Worm (Caenorhabditis elegans) whole organism, young adult: ENCODE data around the gene cyp-14A4.

ENCODE experiments used
- B0019.2 ChIP-seq: fragments of 200-800 bp; sonication (Bioruptor generic); conservative IDR thresholded peaks from 2 replicates; pipeline ENCODE4 v1.3.6; 2022; ENCODE audit warnings: missing genetic modification reagents, missing genetic modification characterization, missing compliant biosample characterization
- B0035.1 ChIP-seq: sonication (generic microtip); optimal IDR thresholded peaks from 2 replicates; lab custom pipeline; 2016; ENCODE audit warnings: missing genetic modification characterization, mild to moderate bottlenecking, missing compliant biosample characterization, missing genotype, missing genetic modification reagents
- B0336.3 ChIP-seq: fragments of 200-800 bp; sonication (Bioruptor generic); IDR thresholded peaks from 2 replicates; pipeline ENCODE4 v1.3.6; 2022; ENCODE audit warnings: missing genetic modification characterization, missing compliant biosample characterization
- C06A6.2 ChIP-seq: fragments of 200-800 bp; sonication (Bioruptor generic); conservative IDR thresholded peaks from 2 replicates; pipeline ENCODE4 v1.3.6; 2022; ENCODE audit warnings: missing genetic modification characterization, missing compliant biosample characterization
- C17E4.6 ChIP-seq: fragments of 200-800 bp; sonication (Bioruptor generic); IDR thresholded peaks from 2 replicates; pipeline ENCODE4 v1.3.6; 2022; ENCODE audit warnings: missing genetic modification reagents, missing genetic modification characterization, missing compliant biosample characterization
- F33H1.4 ChIP-seq: fragments of 200-800 bp; sonication (Bioruptor generic); IDR thresholded peaks from 2 replicates; pipeline ENCODE4 v1.3.6; 2022; ENCODE audit warnings: missing genetic modification reagents, missing genetic modification characterization, missing compliant biosample characterization
- F37B4.10 ChIP-seq: fragments of 200-800 bp; sonication (Bioruptor generic); IDR thresholded peaks from 2 replicates; pipeline ENCODE4 v1.3.6; 2022; ENCODE audit warnings: missing genetic modification characterization, missing compliant biosample characterization
- F57A8.1 ChIP-seq: fragments of 200-800 bp; sonication (Bioruptor generic); optimal IDR thresholded peaks from 2 replicates; lab custom pipeline; 2018; ENCODE audit warnings: mild to moderate bottlenecking, missing genetic modification characterization, moderate library complexity, missing compliant biosample characterization
- F57C9.4 ChIP-seq: sonication (generic microtip); optimal IDR thresholded peaks from 2 replicates; lab custom pipeline; 2017; ENCODE audit warnings: mild to moderate bottlenecking, missing genetic modification characterization, missing compliant biosample characterization
- K11D2.4 ChIP-seq: fragments of 200-800 bp; sonication (Bioruptor generic); IDR thresholded peaks from 2 replicates; pipeline ENCODE4 v1.3.6; 2022; ENCODE audit warnings: missing genetic modification reagents, missing genetic modification characterization, missing compliant biosample characterization
- T07F8.4 ChIP-seq: sonication (generic microtip); optimal IDR thresholded peaks from 2 replicates; lab custom pipeline; 2016; ENCODE audit warnings: mild to moderate bottlenecking, missing genetic modification characterization, moderate library complexity, missing compliant biosample characterization
- Y56A3A.18 ChIP-seq: fragments of 200-800 bp; sonication (Bioruptor generic); IDR thresholded peaks from 2 replicates; pipeline ENCODE4 v1.3.6; 2022; ENCODE audit warnings: missing genetic modification reagents, missing genetic modification characterization, missing compliant biosample characterization
- Y67H2A.10 ChIP-seq: fragments of 200-800 bp; sonication (Bioruptor generic); conservative IDR thresholded peaks from 2 replicates; pipeline ENCODE4 v1.3.6; 2022; ENCODE audit warnings: missing genetic modification reagents, missing genetic modification characterization, missing compliant biosample characterization
- athp-1 ChIP-seq: sonication (generic microtip); optimal IDR thresholded peaks from 2 replicates; lab custom pipeline; 2017; ENCODE audit warnings: mild to moderate bottlenecking, missing genetic modification characterization, missing compliant biosample characterization
- attf-5 ChIP-seq: fragments of 200-800 bp; sonication (Bioruptor generic); optimal IDR thresholded peaks from 2 replicates; lab custom pipeline; 2018; ENCODE audit warnings: mild to moderate bottlenecking, missing genetic modification characterization, missing compliant biosample characterization
- bed-1 ChIP-seq: fragments of 200-800 bp; sonication (Bioruptor generic); IDR thresholded peaks from 2 replicates; pipeline ENCODE4 v1.3.6; 2022; ENCODE audit warnings: missing genetic modification reagents, missing genetic modification characterization, missing compliant biosample characterization
- ccch-3 ChIP-seq: fragments of 200-800 bp; sonication (Bioruptor generic); optimal IDR thresholded peaks from 2 replicates; lab custom pipeline; 2018; ENCODE audit warnings: mild to moderate bottlenecking, missing genetic modification characterization, missing compliant biosample characterization
- ceh-79 ChIP-seq: sonication (generic microtip); optimal IDR thresholded peaks from 2 replicates; lab custom pipeline; 2017; ENCODE audit warnings: mild to moderate bottlenecking, missing genetic modification characterization, missing compliant biosample characterization
- die-1 ChIP-seq: sonication (generic microtip); optimal IDR thresholded peaks from 2 replicates; lab custom pipeline; 2016; ENCODE audit warnings: missing genotype, mild to moderate bottlenecking, missing genetic modification characterization, missing compliant biosample characterization
- dpl-1 ChIP-seq: fragments of 150-350 bp; optimal IDR thresholded peaks from 2 replicates; lab custom pipeline; 2014; ENCODE audit warnings: missing biosample characterization, missing genetic modification reagents, missing genetic modification characterization
- efl-1 ChIP-seq: fragments of 150-350 bp; optimal IDR thresholded peaks from 2 replicates; lab custom pipeline; 2014; ENCODE audit warnings: missing biosample characterization, missing genetic modification reagents, missing genetic modification characterization
- egl-18 ChIP-seq: fragments of 200-800 bp; sonication (Bioruptor generic); IDR thresholded peaks from 2 replicates; pipeline ENCODE4 v1.3.6; 2022; ENCODE audit warnings: missing genetic modification reagents, missing genetic modification characterization, missing compliant biosample characterization
- egl-44 ChIP-seq: fragments of 200-800 bp; sonication (Bioruptor generic); IDR thresholded peaks from 2 replicates; pipeline ENCODE4 v1.3.6; 2022; ENCODE audit warnings: missing genetic modification reagents, missing genetic modification characterization, missing compliant biosample characterization
- egrh-3 ChIP-seq: fragments of 200-800 bp; sonication (Bioruptor generic); IDR thresholded peaks from 2 replicates; pipeline ENCODE4 v1.3.6; 2022; ENCODE audit warnings: missing genetic modification reagents, missing genetic modification characterization, missing compliant biosample characterization
- fkh-3 ChIP-seq: sonication (generic microtip); optimal IDR thresholded peaks from 2 replicates; lab custom pipeline; 2016; ENCODE audit warnings: mild to moderate bottlenecking, missing genetic modification characterization, missing compliant biosample characterization
- him-1 ChIP-seq: sonication (generic microtip); optimal IDR thresholded peaks from 2 replicates; lab custom pipeline; 2016; ENCODE audit warnings: missing genotype, missing genetic modification reagents, missing genetic modification characterization, missing compliant biosample characterization
- hmg-20 ChIP-seq: fragments of 200-800 bp; sonication (Bioruptor generic); IDR thresholded peaks from 2 replicates; pipeline ENCODE4 v1.3.6; 2022; ENCODE audit warnings: missing genetic modification reagents, missing genetic modification characterization, missing compliant biosample characterization
- let-526 ChIP-seq: fragments of 200-800 bp; sonication (Bioruptor generic); IDR thresholded peaks from 2 replicates; pipeline ENCODE4 v1.3.6; 2022; ENCODE audit warnings: missing genetic modification reagents, missing genetic modification characterization, missing compliant biosample characterization
- lin-26 ChIP-seq: fragments of 200-800 bp; sonication (Bioruptor generic); IDR thresholded peaks from 2 replicates; pipeline ENCODE4 v1.3.6; 2022; ENCODE audit warnings: missing genetic modification reagents, missing genetic modification characterization, missing compliant biosample characterization
- lsy-27 ChIP-seq: sonication (generic microtip); optimal IDR thresholded peaks from 2 replicates; lab custom pipeline; 2017; ENCODE audit warnings: missing genetic modification characterization, mild to moderate bottlenecking, missing compliant biosample characterization, antibody characterized with exemption, missing genotype, borderline replicate concordance; ENCODE audit not compliant: insufficient read depth
- madf-8 ChIP-seq: fragments of 200-800 bp; sonication (Bioruptor generic); conservative IDR thresholded peaks from 2 replicates; pipeline ENCODE4 v1.3.6; 2022; ENCODE audit warnings: missing genetic modification reagents, missing genetic modification characterization, missing compliant biosample characterization
- mel-28 ChIP-seq: sonication (generic microtip); optimal IDR thresholded peaks from 2 replicates; lab custom pipeline; 2016; ENCODE audit warnings: borderline replicate concordance, mild to moderate bottlenecking, missing genetic modification characterization, missing compliant biosample characterization
- mxl-1 ChIP-seq: sonication (generic microtip); optimal IDR thresholded peaks from 2 replicates; lab custom pipeline; 2016; ENCODE audit warnings: missing genetic modification characterization, missing compliant biosample characterization
- nhr-80 ChIP-seq: sonication (generic microtip); optimal IDR thresholded peaks from 2 replicates; lab custom pipeline; 2016; ENCODE audit warnings: missing genetic modification characterization, missing compliant biosample characterization
- nhr-90 ChIP-seq: sonication (generic microtip); optimal IDR thresholded peaks from 2 replicates; lab custom pipeline; 2016; ENCODE audit warnings: missing genotype, mild to moderate bottlenecking, missing genetic modification characterization, missing compliant biosample characterization
- pha-4 ChIP-seq: fragments of 150-350 bp; sonication (generic microtip); optimal IDR thresholded peaks from 2 replicates; lab custom pipeline; 2014; ENCODE audit warnings: missing biosample characterization, missing genetic modification reagents, missing genetic modification characterization
- rec-8 ChIP-seq, 2 experiments: sonication (generic microtip); optimal IDR thresholded peaks; 2 replicates each; lab custom pipeline; 2016; ENCODE audit warnings: mild to moderate bottlenecking in 2 of 2, missing genetic modification characterization in 2 of 2, missing genetic modification reagents in 2 of 2, missing genotype in 2 of 2, missing biosample characterization in 1 of 2, missing compliant biosample characterization in 1 of 2, moderate library complexity in 1 of 2
- repo-1 ChIP-seq: sonication (generic microtip); optimal IDR thresholded peaks from 2 replicates; lab custom pipeline; 2017; ENCODE audit warnings: mild to moderate bottlenecking, missing genetic modification characterization, missing compliant biosample characterization
- rpc-1 ChIP-seq, 2 experiments: fragments of 150-350 bp in 1 of 2; sonication (generic microtip) in 1 of 2; optimal IDR thresholded peaks; 2 replicates each; lab custom pipeline; 2014 to 2018; ENCODE audit warnings: missing biosample characterization in 1 of 2, missing genetic modification characterization in 1 of 2, missing genetic modification reagents in 1 of 2, missing genotype in 1 of 2
- sea-2 ChIP-seq: fragments of 200-800 bp; sonication (Bioruptor generic); IDR thresholded peaks from 2 replicates; pipeline ENCODE4 v1.3.6; 2022; ENCODE audit warnings: missing genetic modification characterization, missing compliant biosample characterization
- snpc-1.1 ChIP-seq: sonication (generic microtip); optimal IDR thresholded peaks from 2 replicates; lab custom pipeline; 2017; ENCODE audit warnings: missing genetic modification characterization, mild to moderate bottlenecking, missing compliant biosample characterization, antibody characterized with exemption, moderate library complexity, missing genotype, missing genetic modification reagents; ENCODE audit not compliant: insufficient read depth
- snpc-3.4 ChIP-seq: sonication (generic microtip); optimal IDR thresholded peaks from 2 replicates; lab custom pipeline; 2017; ENCODE audit warnings: missing genetic modification characterization, mild to moderate bottlenecking, missing compliant biosample characterization, antibody characterized with exemption, moderate library complexity, missing genotype, missing genetic modification reagents
- tbp1 ChIP-seq: fragments of 200-800 bp; sonication (Bioruptor generic); optimal IDR thresholded peaks from 2 replicates; lab custom pipeline; 2018; ENCODE audit warnings: mild to moderate bottlenecking, missing genetic modification characterization, missing compliant biosample characterization
- unc-130 ChIP-seq: sonication (generic microtip); optimal IDR thresholded peaks from 2 replicates; lab custom pipeline; 2016; ENCODE audit warnings: missing genetic modification reagents, missing genetic modification characterization, missing compliant biosample characterization
- zim-3 ChIP-seq: sonication (generic microtip); optimal IDR thresholded peaks from 2 replicates; lab custom pipeline; 2017; ENCODE audit warnings: mild to moderate bottlenecking, missing genetic modification characterization, moderate library complexity, missing compliant biosample characterization
- ztf-22 ChIP-seq: fragments of 200-800 bp; sonication (Bioruptor generic); optimal IDR thresholded peaks from 2 replicates; lab custom pipeline; 2018; ENCODE audit warnings: mild to moderate bottlenecking, missing genetic modification characterization, moderate library complexity, missing compliant biosample characterization
- ztf-26 ChIP-seq: sonication (generic microtip); optimal IDR thresholded peaks from 2 replicates; lab custom pipeline; 2017; ENCODE audit warnings: missing genetic modification characterization, missing compliant biosample characterization
- ztf-3 ChIP-seq: fragments of 200-800 bp; sonication (Bioruptor generic); optimal IDR thresholded peaks from 2 replicates; lab custom pipeline; 2018; ENCODE audit warnings: mild to moderate bottlenecking, missing genetic modification characterization, missing compliant biosample characterization

cyp-14A4 gene

ce11 chrX:13264550-13264949, 19.4 kb downstream of the cyp-14A4 start (continued):
- TF ChIP-seq F57C9.4 (tag; lab: Kevin White, UChicago) (no peak), egl-18 (GFP tag; lab: Robert Waterston, UW) (no peak), fkh-3 (peak; percentile 62), him-1 (tag; lab: Kevin White, UChicago) (peak; percentile 88), tbp1 (GFP tag; lab: Kevin White, UChicago) (peak; percentile 97), ztf-22 (GFP tag; lab: Kevin White, UChicago) (no peak), athp-1 (peak; percentile 24), Y56A3A.18 (GFP tag; lab: Robert Waterston, UW) (peak; percentile 86), rec-8 (tag; optimal IDR thresholded peaks at IDR 0.05; lab: Kevin White, UChicago) (peak; percentile 44 to 68), Y67H2A.10 (GFP tag; lab: Robert Waterston, UW) (0 out of 2 replicates have a peak, but pooled peaks have one; percentile 17), madf-8 (GFP tag; lab: Robert Waterston, UW) (0 out of 2 replicates have a peak, but pooled peaks have one; percentile 21), lsy-27 (tag; lab: Kevin White, UChicago) (no peak), unc-130 (GFP tag; lab: Kevin White, UChicago) (peak; percentile 30), ccch-3 (GFP tag; lab: Kevin White, UChicago) (peak; percentile 16), let-526 (GFP tag; lab: Robert Waterston, UW) (0 out of 2 replicates have a peak, but pooled peaks have one; percentile 49), pha-4 (tag; lab: Kevin White, UChicago) (no peak), rpc-1 (optimal IDR thresholded peaks at IDR 0.05; lab: Kevin White, UChicago) (peak; percentile 95), rpc-1 (tag; optimal IDR thresholded peaks at IDR 0.05; lab: Kevin White, UChicago) (peak; percentile 93), mxl-1 (tag; lab: Kevin White, UChicago) (peak; percentile 78), hmg-20 (GFP tag; lab: Robert Waterston, UW) (peak; percentile 35; the same call in 1 of the 2 replicates), bed-1 (GFP tag; lab: Robert Waterston, UW) (no peak), lin-26 (peak; percentile 92), dpl-1 (GFP tag; lab: Kevin White, UChicago) (no peak), mel-28 (no peak), B0035.1 (tag; lab: Kevin White, UChicago) (peak; percentile 53), C06A6.2 (GFP tag; lab: Robert Waterston, UW) (no peak), snpc-1.1 (tag; lab: Kevin White, UChicago) (no peak), K11D2.4 (GFP tag; lab: Robert Waterston, UW) (peak; percentile 66), repo-1 (peak; percentile 48), nhr-80 (tag; lab: Kevin White, UChicago) (peak; percentile 34), ztf-3 (GFP tag; lab: Kevin White, UChicago) (no peak), F37B4.10 (GFP tag; lab: Robert Waterston, UW) (peak; percentile 89; the same call in 1 of the 2 replicates), B0336.3 (GFP tag; lab: Robert Waterston, UW) (no peak), T07F8.4 (tag; lab: Kevin White, UChicago) (peak; percentile 42), egl-44 (GFP tag; lab: Robert Waterston, UW) (peak; percentile 83), ceh-79 (no peak), attf-5 (GFP tag; lab: Kevin White, UChicago) (no peak), zim-3 (tag; lab: Kevin White, UChicago) (peak; percentile 65), egrh-3 (peak; percentile 53), F57A8.1 (GFP tag; lab: Kevin White, UChicago) (peak; percentile 41), sea-2 (GFP tag; lab: Robert Waterston, UW) (0 out of 2 replicates have a peak, but pooled peaks have one; percentile 61), snpc-3.4 (tag; lab: Kevin White, UChicago) (peak; percentile 60), B0019.2 (GFP tag; lab: Robert Waterston, UW) (no peak), die-1 (tag; lab: Kevin White, UChicago) (peak; percentile 89), C17E4.6 (no peak), efl-1 (GFP tag; lab: Kevin White, UChicago) (no peak), F33H1.4 (GFP tag; lab: Robert Waterston, UW) (no peak), nhr-90 (tag; lab: Kevin White, UChicago) (peak; percentile 84), ztf-26 (tag; lab: Kevin White, UChicago) (no peak)
